Fruit fly (Drosophila melanogaster) whole organism, embryonic: ENCODE data around the gene bb8.
A peak's percentile ranks its signal among the peaks of the same experiment; 100 is the strongest.

ENCODE experiments used
- ATbp ChIP-seq: fragments of 200-800 bp; sonication (Bioruptor generic); optimal IDR thresholded peaks from 2 replicates; lab custom pipeline; 2017; ENCODE audit warnings: missing biosample characterization, mild to moderate bottlenecking, missing genetic modification characterization, missing genetic modification reagents
- B-H2 ChIP-seq: fragments of 200-800 bp; sonication (Bioruptor generic); optimal IDR thresholded peaks from 2 replicates; lab custom pipeline; 2018; ENCODE audit warnings: missing biosample characterization, mild to moderate bottlenecking, missing genetic modification characterization
- CG10274 ChIP-seq: fragments of 200-800 bp; sonication (Bioruptor generic); optimal IDR thresholded peaks from 3 replicates; lab custom pipeline; 2017; ENCODE audit warnings: missing biosample characterization, mild to moderate bottlenecking, missing genetic modification characterization
- CG10462 ChIP-seq: fragments of 200-800 bp; sonication (Bioruptor generic); optimal IDR thresholded peaks from 2 replicates; lab custom pipeline; 2016; ENCODE audit warnings: missing biosample characterization, missing genetic modification characterization
- CG10654 ChIP-seq: fragments of 200-800 bp; sonication (Bioruptor generic); optimal IDR thresholded peaks from 2 replicates; lab custom pipeline; 2016; ENCODE audit warnings: missing biosample characterization, missing genetic modification characterization
- CG12104 ChIP-seq: fragments of 200-800 bp; sonication (Bioruptor generic); optimal IDR thresholded peaks from 3 replicates; lab custom pipeline; 2016; ENCODE audit warnings: missing biosample characterization, missing genetic modification characterization
- CG12299 ChIP-seq: fragments of 200-800 bp; sonication (Bioruptor generic); optimal IDR thresholded peaks from 2 replicates; lab custom pipeline; 2018; ENCODE audit warnings: missing biosample characterization, mild to moderate bottlenecking, missing genetic modification characterization
- CG12659 ChIP-seq: fragments of 200-800 bp; sonication (Bioruptor generic); optimal IDR thresholded peaks from 3 replicates; lab custom pipeline; 2017; ENCODE audit warnings: mild to moderate bottlenecking, missing biosample characterization, missing genetic modification reagents, missing genetic modification characterization
- CG13424 ChIP-seq: fragments of 200-800 bp; sonication (Bioruptor generic); optimal IDR thresholded peaks from 2 replicates; lab custom pipeline; 2019; ENCODE audit warnings: missing biosample characterization, mild to moderate bottlenecking, missing genetic modification characterization, moderate library complexity
- CG14014 ChIP-seq: fragments of 200-800 bp; sonication (Bioruptor generic); IDR thresholded peaks from 2 replicates; pipeline ENCODE4 v1.3.6; 2022; ENCODE audit warnings: missing biosample characterization, missing genetic modification characterization
- CG1529 ChIP-seq: fragments of 200-800 bp; sonication (Bioruptor generic); optimal IDR thresholded peaks from 3 replicates; lab custom pipeline; 2018; ENCODE audit warnings: missing biosample characterization, missing genetic modification characterization
- CG2712 ChIP-seq: fragments of 200-800 bp; optimal IDR thresholded peaks from 3 replicates; lab custom pipeline; 2019; ENCODE audit warnings: missing biosample characterization, mild to moderate bottlenecking, missing genetic modification characterization, moderate library complexity
- CG30403 ChIP-seq: fragments of 200-800 bp; sonication (Bioruptor generic); optimal IDR thresholded peaks from 3 replicates; lab custom pipeline; 2016; ENCODE audit warnings: missing biosample characterization, missing genetic modification characterization
- CG3065 ChIP-seq: fragments of 200-800 bp; sonication (Bioruptor generic); optimal IDR thresholded peaks from 2 replicates; lab custom pipeline; 2016; ENCODE audit warnings: missing biosample characterization, missing genetic modification characterization
- CG31441 ChIP-seq: fragments of 200-800 bp; sonication (Bioruptor generic); IDR thresholded peaks from 2 replicates; pipeline ENCODE4 v1.3.6; 2022; ENCODE audit warnings: missing biosample characterization, missing genetic modification characterization
- CG32772 ChIP-seq: fragments of 200-800 bp; sonication (Bioruptor generic); IDR thresholded peaks from 2 replicates; pipeline ENCODE4 v1.3.6; 2022; ENCODE audit warnings: missing biosample characterization, missing genetic modification characterization
- CG34376 ChIP-seq: fragments of 200-800 bp; sonication (Bioruptor generic); optimal IDR thresholded peaks from 2 replicates; lab custom pipeline; 2018; ENCODE audit warnings: missing biosample characterization, mild to moderate bottlenecking, missing genetic modification characterization
- CG6254 ChIP-seq: fragments of 200-800 bp; sonication (Bioruptor generic); optimal IDR thresholded peaks from 3 replicates; lab custom pipeline; 2017; ENCODE audit warnings: mild to moderate bottlenecking, missing biosample characterization, missing genetic modification reagents, missing genetic modification characterization
- CG7372 ChIP-seq: fragments of 200-800 bp; sonication (Bioruptor generic); IDR thresholded peaks from 2 replicates; pipeline ENCODE4 v1.3.6; 2022; ENCODE audit warnings: missing biosample characterization, missing genetic modification characterization
- CG9215 ChIP-seq: fragments of 200-800 bp; sonication (Bioruptor generic); IDR thresholded peaks from 2 replicates; pipeline ENCODE4 v1.3.6; 2022; ENCODE audit warnings: missing biosample characterization, missing genetic modification characterization
- D19A ChIP-seq: fragments of 200-800 bp; optimal IDR thresholded peaks from 3 replicates; lab custom pipeline; 2019; ENCODE audit warnings: missing biosample characterization, mild to moderate bottlenecking, missing genetic modification characterization, moderate library complexity
- ERR ChIP-seq: fragments of 200-800 bp; sonication (Bioruptor generic); optimal IDR thresholded peaks from 2 replicates; lab custom pipeline; 2016; ENCODE audit warnings: missing biosample characterization, missing genetic modification characterization
- Hr3 ChIP-seq: fragments of 200-800 bp; sonication (Bioruptor generic); optimal IDR thresholded peaks from 3 replicates; lab custom pipeline; 2016; ENCODE audit warnings: missing biosample characterization, missing genetic modification characterization
- Med ChIP-seq: fragments of 200-800 bp; sonication (Bioruptor generic); peaks from one replicate; lab custom pipeline; 2016; ENCODE audit warnings: missing biosample characterization, missing genetic modification characterization, mild to moderate bottlenecking, inconsistent platforms, moderate library complexity
- NFAT ChIP-seq: fragments of 200-800 bp; sonication (Bioruptor generic); IDR thresholded peaks from 2 replicates; pipeline ENCODE4 v1.3.6; 2022; ENCODE audit warnings: missing biosample characterization, missing genetic modification characterization
- Nf-YB ChIP-seq: fragments of 200-800 bp; sonication (Bioruptor generic); optimal IDR thresholded peaks from 3 replicates; lab custom pipeline; 2019; ENCODE audit warnings: missing biosample characterization, mild to moderate bottlenecking, missing genetic modification characterization, moderate library complexity
- Nf-YC ChIP-seq: fragments of 200-800 bp; optimal IDR thresholded peaks from 3 replicates; lab custom pipeline; 2019; ENCODE audit warnings: missing biosample characterization, mild to moderate bottlenecking, missing genetic modification characterization, moderate library complexity
- Oli ChIP-seq: fragments of 200-800 bp; sonication (Bioruptor generic); optimal IDR thresholded peaks from 2 replicates; lab custom pipeline; 2018; ENCODE audit warnings: missing biosample characterization, mild to moderate bottlenecking, missing genetic modification characterization, moderate library complexity
- Sox102F ChIP-seq: fragments of 200-800 bp; sonication (Bioruptor generic); optimal IDR thresholded peaks from 2 replicates; lab custom pipeline; 2018; ENCODE audit warnings: missing biosample characterization, mild to moderate bottlenecking, missing genetic modification characterization, moderate library complexity
- Spps ChIP-seq: fragments of 200-800 bp; sonication (Bioruptor generic); optimal IDR thresholded peaks from 2 replicates; lab custom pipeline; 2018; ENCODE audit warnings: missing biosample characterization, mild to moderate bottlenecking, missing genetic modification characterization
- TFAM ChIP-seq: fragments of 200-800 bp; sonication (Bioruptor generic); optimal IDR thresholded peaks from 2 replicates; lab custom pipeline; 2017; ENCODE audit warnings: missing biosample characterization, missing genetic modification characterization, inconsistent platforms
- Usf ChIP-seq: fragments of 200-800 bp; sonication (Bioruptor generic); optimal IDR thresholded peaks from 2 replicates; lab custom pipeline; 2017; ENCODE audit warnings: missing genotype, missing biosample characterization, missing genetic modification characterization
- Xrp1 ChIP-seq: fragments of 200-800 bp; sonication (Bioruptor generic); IDR thresholded peaks from 2 replicates; pipeline ENCODE4 v1.3.6; 2022; ENCODE audit warnings: missing biosample characterization, missing genetic modification characterization
- YL-1 ChIP-seq: fragments of 200-800 bp; sonication (Bioruptor generic); optimal IDR thresholded peaks from 3 replicates; lab custom pipeline; 2017; ENCODE audit warnings: missing biosample characterization, mild to moderate bottlenecking, missing genetic modification characterization
- ac ChIP-seq: fragments of 200-800 bp; sonication (Bioruptor generic); optimal IDR thresholded peaks from 3 replicates; lab custom pipeline; 2017; ENCODE audit warnings: missing biosample characterization, mild to moderate bottlenecking, missing genetic modification characterization
- ap ChIP-seq: fragments of 200-800 bp; sonication (Bioruptor generic); IDR thresholded peaks from 2 replicates; pipeline ENCODE4 v1.3.6; 2022; ENCODE audit warnings: missing biosample characterization, missing genetic modification characterization
- bcd ChIP-seq: fragments of 200-800 bp; sonication (Bioruptor generic); optimal IDR thresholded peaks from 2 replicates; lab custom pipeline; 2017; ENCODE audit warnings: missing biosample characterization, mild to moderate bottlenecking, missing genetic modification characterization
- ci ChIP-seq: fragments of 200-800 bp; sonication (Bioruptor generic); IDR thresholded peaks from 3 replicates; pipeline ENCODE4 v1.3.6; 2022; ENCODE audit warnings: missing biosample characterization, missing genetic modification characterization
- dmrt99B ChIP-seq: fragments of 200-800 bp; sonication (Bioruptor generic); optimal IDR thresholded peaks from 2 replicates; lab custom pipeline; 2018; ENCODE audit warnings: missing biosample characterization, mild to moderate bottlenecking, missing genetic modification characterization, moderate library complexity
- ems ChIP-seq: fragments of 200-800 bp; sonication (Bioruptor generic); optimal IDR thresholded peaks from 3 replicates; lab custom pipeline; 2016; ENCODE audit warnings: missing biosample characterization, missing genetic modification characterization
- grn ChIP-seq: fragments of 200-800 bp; sonication (Bioruptor generic); optimal IDR thresholded peaks from 3 replicates; lab custom pipeline; 2017; ENCODE audit warnings: missing biosample characterization, missing genetic modification characterization
- jumu ChIP-seq: fragments of 200-800 bp; sonication (Bioruptor generic); optimal IDR thresholded peaks from 3 replicates; lab custom pipeline; 2016; ENCODE audit warnings: missing biosample characterization, missing genetic modification characterization
- mam ChIP-seq: fragments of 200-800 bp; sonication (Bioruptor generic); optimal IDR thresholded peaks from 3 replicates; lab custom pipeline; 2016; ENCODE audit warnings: missing biosample characterization, missing genetic modification characterization
- psq ChIP-seq: fragments of 200-800 bp; sonication (Bioruptor generic); optimal IDR thresholded peaks from 2 replicates; lab custom pipeline; 2017; ENCODE audit warnings: missing biosample characterization, missing genetic modification characterization
- sqz ChIP-seq: fragments of 200-800 bp; sonication (Bioruptor generic); optimal IDR thresholded peaks from 3 replicates; lab custom pipeline; 2018; ENCODE audit warnings: missing biosample characterization, mild to moderate bottlenecking, missing genetic modification characterization
- sug ChIP-seq: fragments of 200-800 bp; optimal IDR thresholded peaks from 2 replicates; lab custom pipeline; 2019; ENCODE audit warnings: missing biosample characterization, mild to moderate bottlenecking, missing genetic modification characterization, moderate library complexity
- tio ChIP-seq: fragments of 200-800 bp; sonication (Bioruptor generic); optimal IDR thresholded peaks from 2 replicates; lab custom pipeline; 2017; ENCODE audit warnings: missing biosample characterization, missing genetic modification characterization, inconsistent platforms
- toy ChIP-seq: fragments of 200-800 bp; sonication (Bioruptor generic); IDR thresholded peaks from 2 replicates; pipeline ENCODE4 v1.3.6; 2022; ENCODE audit warnings: missing biosample characterization, missing genetic modification characterization
- trem ChIP-seq: fragments of 200-800 bp; optimal IDR thresholded peaks from 3 replicates; lab custom pipeline; 2019; ENCODE audit warnings: missing biosample characterization, mild to moderate bottlenecking, missing genetic modification characterization, moderate library complexity
- twi ChIP-seq: fragments of 200-800 bp; optimal IDR thresholded peaks from 2 replicates; lab custom pipeline; 2019; ENCODE audit warnings: missing biosample characterization, mild to moderate bottlenecking, missing genetic modification characterization, moderate library complexity
- vvl ChIP-seq: fragments of 200-800 bp; sonication (Bioruptor generic); IDR thresholded peaks from 2 replicates; pipeline ENCODE4 v1.3.6; 2022; ENCODE audit warnings: missing biosample characterization, missing genetic modification characterization

The bb8 gene

DNA sequence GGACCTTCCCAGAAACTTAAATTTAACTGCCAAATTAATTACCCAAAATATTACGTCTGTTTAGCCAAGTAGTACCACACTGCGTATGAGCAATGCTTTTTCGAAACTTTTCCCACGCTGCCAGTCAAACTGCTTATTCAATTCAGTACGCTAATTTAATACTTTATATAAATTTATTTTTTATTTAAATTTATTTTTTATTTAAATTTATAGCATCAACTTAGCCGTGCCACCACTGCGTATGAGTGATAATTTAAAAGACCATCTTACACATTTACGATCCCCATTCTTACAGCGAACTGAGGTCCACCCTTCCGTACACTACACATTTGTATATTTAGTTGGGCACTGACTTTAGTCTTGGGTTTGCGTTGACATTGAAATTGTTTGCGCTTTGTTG is 45.6 kb upstream of the bb8 start (continued):
- TF ChIP-seq toy (GFP tag; lab: Robert Waterston, UW) (peak; percentile 52; the same call in 1 of the 2 replicates), CG1529 (GFP tag; lab: Kevin White, UChicago) (peak; percentile 10), CG2712 (tag; lab: Kevin White, UChicago) (peak; percentile 70), jumu (GFP tag; lab: Kevin White, UChicago) (no peak), CG9215 (GFP tag; lab: Robert Waterston, UW) (peak; percentile 71), CG13424 (tag; lab: Kevin White, UChicago) (peak; percentile 79), CG12659 (GFP tag; lab: Kevin White, UChicago) (peak; percentile 86), YL-1 (GFP tag; lab: Kevin White, UChicago) (peak; percentile 18), ATbp (GFP tag; lab: Kevin White, UChicago) (peak; percentile 42), grn (GFP tag; lab: Kevin White, UChicago) (peak; percentile 10), CG10654 (GFP tag; lab: Kevin White, UChicago) (peak; percentile 64), Med (peak; percentile 91), dmrt99B (peak; percentile 72), Nf-YC (peak; percentile 64), ac (peak; percentile 12), ems (GFP tag; lab: Kevin White, UChicago) (no peak), sug (tag; lab: Kevin White, UChicago) (peak; percentile 86), CG31441 (peak; percentile 58; the same call in 1 of the 2 replicates), CG6254 (GFP tag; lab: Kevin White, UChicago) (peak; percentile 37), Oli (peak; percentile 80), twi (tag; lab: Kevin White, UChicago) (peak; percentile 50), trem (peak; percentile 28), NFAT (GFP tag; lab: Robert Waterston, UW) (peak; percentile 59; the same call in 1 of the 2 replicates), TFAM (GFP tag; lab: Kevin White, UChicago) (peak; percentile 7), CG12104 (GFP tag; lab: Kevin White, UChicago) (peak; percentile 58), ci (peak; percentile 62; the same call in 2 of the 3 replicates), vvl (GFP tag; lab: Robert Waterston, UW) (peak; percentile 64), ERR (GFP tag; lab: Kevin White, UChicago) (peak; percentile 12), CG7372 (peak; percentile 85), CG34376 (peak; percentile 66), Sox102F (peak; percentile 64), Hr3 (GFP tag; lab: Kevin White, UChicago) (peak; percentile 62), CG32772 (GFP tag; lab: Robert Waterston, UW) (peak; percentile 53), sqz (peak; percentile 34), CG10462 (GFP tag; lab: Kevin White, UChicago) (peak; percentile 8), bcd (GFP tag; lab: Kevin White, UChicago) (peak; percentile 81), tio (GFP tag; lab: Kevin White, UChicago) (peak; percentile 62), Nf-YB (GFP tag; lab: Kevin White, UChicago) (peak; percentile 59), CG14014 (peak; percentile 73), Usf (GFP tag; lab: Kevin White, UChicago) (peak; percentile 43), psq (peak; percentile 32), Spps (tag; lab: Kevin White, UChicago) (no peak), CG12299 (tag; lab: Kevin White, UChicago) (peak; percentile 67), CG10274 (GFP tag; lab: Kevin White, UChicago) (peak; percentile 73), mam (peak; percentile 29), ap (no peak), Xrp1 (GFP tag; lab: Robert Waterston, UW) (peak; percentile 61; the same call in 1 of the 2 replicates), CG30403 (GFP tag; lab: Kevin White, UChicago) (peak; percentile 59), B-H2 (peak; percentile 80), D19A (peak; percentile 71), CG3065 (no peak)
